Fruit fly (Drosophila melanogaster) whole organism: ENCODE measurements around the gene Membrin.

Experiments used
- CG8478 ChIP-seq: fragments of >200 bp; optimal IDR thresholded peaks from 2 replicates; lab custom pipeline; 2018; ENCODE audit warnings: inconsistent platforms
- Dll ChIP-seq: fragments of >200 bp; optimal IDR thresholded peaks from 2 replicates; lab custom pipeline; 2017
- EcR ChIP-seq, 2 experiments: fragments of >200 bp; optimal IDR thresholded peaks; 2 replicates each; lab custom pipeline; 2017; ENCODE audit warnings: missing biosample characterization in 2 of 2, missing genetic modification characterization in 2 of 2, missing genetic modification reagents in 2 of 2
- pan ChIP-seq: fragments of >200 bp; optimal IDR thresholded peaks from 2 replicates; lab custom pipeline; 2017
- psq ChIP-seq: fragments of >200 bp; optimal IDR thresholded peaks from 2 replicates; lab custom pipeline; 2017
- usp ChIP-seq: fragments of >200 bp; optimal IDR thresholded peaks from 2 replicates; lab custom pipeline; 2017; ENCODE audit warnings: missing biosample characterization, missing genetic modification characterization, mixed read lengths

DNA sequence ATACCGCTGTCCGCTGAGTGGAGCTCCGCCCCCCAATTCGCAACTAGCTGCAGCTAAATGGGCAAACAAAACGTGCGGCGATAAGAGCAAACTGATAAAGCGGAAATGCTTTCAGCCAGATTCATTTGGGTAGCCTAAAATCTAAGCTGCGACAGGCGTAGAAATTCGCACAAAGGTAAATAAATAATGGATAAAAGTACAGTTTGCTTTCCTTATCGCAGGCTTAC lies 10.5 kb upstream of the Membrin start, which contains the start of gene lama:
- TF ChIP-seq usp (GFP tag; lab: Kevin White, UChicago) (no peak), psq (lab: Kevin White, UChicago) (no peak), CG8478 (lab: Kevin White, UChicago) (no peak), pan (no peak), Dll (lab: Kevin White, UChicago) (no peak), EcR (GFP tag; optimal IDR thresholded peaks at IDR 0.05; lab: Kevin White, UChicago) (no peak)
